Worm (Caenorhabditis elegans): Measurements from ENCODE around the gene vti-1.

- TF ChIP-seq efl-1 (GFP tag; optimal IDR thresholded peaks at IDR 0.05), result peak; percentile 25
- TF ChIP-seq nfya-1 (tag; optimal IDR thresholded peaks at IDR 0.05; ENCODE audit: borderline replicate concordance, insufficient read depth), result no peak
- 0 out of 2 replicates have a peak, but pooled peaks have one; percentile 32 for TF ChIP-seq Y67H2A.10 (GFP tag; conservative IDR thresholded peaks at IDR 0.05)
- peak; percentile 85 for TF ChIP-seq dox-1 (GFP tag; IDR thresholded peaks at IDR 0.05)
- no peak for TF ChIP-seq F10E7.11 (tag; optimal IDR thresholded peaks at IDR 0.05)
These were observed 1.7 kb downstream of the vti-1 start for ce11 chrIV:14764719-14765173.

All from whole organism, young adult.